Worm (Caenorhabditis elegans): ENCODE results near the gene nhr-54.

DNA sequence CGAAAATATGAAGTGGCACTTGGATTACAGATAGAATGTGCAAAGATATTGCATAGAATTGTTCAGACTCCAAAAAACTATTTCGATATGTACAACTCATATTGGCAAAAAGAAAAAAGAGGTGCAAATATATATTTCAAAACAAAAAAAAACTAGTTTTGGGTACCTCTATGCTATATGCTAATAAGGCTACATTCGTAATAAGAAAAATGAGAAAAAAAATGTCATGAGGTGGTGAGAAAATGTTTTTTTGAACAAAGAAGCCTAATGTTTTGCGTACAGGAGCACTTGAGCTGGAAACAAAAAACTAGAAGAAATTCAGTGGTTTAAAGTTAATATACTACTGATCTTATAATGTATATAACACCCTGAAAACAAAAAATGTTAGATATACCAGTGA, 44.9 kb downstream of the nhr-54 start, which contains the start of gene srh-142:
- TF ChIP-seq snpc-3.4 (tag; optimal IDR thresholded peaks at IDR 0.05) (no peak), ztf-22 (GFP tag; optimal IDR thresholded peaks at IDR 0.05) (no peak), K12H6.12 (tag; optimal IDR thresholded peaks at IDR 0.05) (no peak), nfya-1 (tag; optimal IDR thresholded peaks at IDR 0.05; ENCODE audit: borderline replicate concordance, insufficient read depth) (no peak), ceh-40 (GFP tag; IDR thresholded peaks at IDR 0.05) (no peak), pbrm-1 (GFP tag; IDR thresholded peaks at IDR 0.05) (no peak), F10E7.11 (tag; optimal IDR thresholded peaks at IDR 0.05) (no peak)
